Worm (Caenorhabditis elegans) whole organism, L3 larva: ENCODE measurements around the gene nep-11.

Experiments
- egl-27 ChIP-seq: sonication (generic microtip); optimal IDR thresholded peaks from 4 replicates; lab custom pipeline; 2017; ENCODE audit warnings: missing biosample characterization, missing genetic modification reagents, missing genetic modification characterization
- elt-3 ChIP-seq, 3 experiments: fragments of 150-350 bp in 1 of 3; sonication (generic microtip) in 2 of 3; optimal IDR thresholded peaks; 2 replicates in 2 of 3; 4 replicates in 1 of 3; lab custom pipeline; 2014 to 2017; ENCODE audit warnings: missing biosample characterization in 3 of 3, missing genetic modification characterization in 3 of 3
- eor-1 ChIP-seq, 2 experiments: fragments of 150-350 bp; optimal IDR thresholded peaks; 2 replicates each; lab custom pipeline; 2014 to 2018; ENCODE audit warnings: missing biosample characterization in 2 of 2, missing genetic modification characterization in 2 of 2
- nfya-1 ChIP-seq: sonication (generic microtip); optimal IDR thresholded peaks from 2 replicates; lab custom pipeline; 2017; ENCODE audit warnings: missing genetic modification characterization, mild to moderate bottlenecking, missing compliant biosample characterization, antibody characterized with exemption, moderate library complexity; ENCODE audit not compliant: insufficient read depth

ce11 chrII:3385736-3386135 is 39.6 kb downstream of the nep-11 start, which contains the start of gene T06D4.2:
- no peak for TF ChIP-seq egl-27
- TF ChIP-seq eor-1 (tag; optimal IDR thresholded peaks at IDR 0.05; lab: Kevin White, UChicago) = no peak
- TF ChIP-seq elt-3 (tag; optimal IDR thresholded peaks at IDR 0.05; lab: Kevin White, UChicago) = no peak
- TF ChIP-seq nfya-1 (tag; lab: Kevin White, UChicago) = no peak
